Fruit fly (Drosophila melanogaster): ENCODE measurements around the gene Dd.
A peak's percentile ranks its signal among the peaks of the same experiment; 100 is the strongest.

Dd gene

dm6 chrX:21339476-21339931 lies 15.7 kb upstream of the Dd start, which contains the start of the genes tty and fliI (continued):
- TF ChIP-seq dimm (GFP tag; IDR thresholded peaks at IDR 0.05): peak; percentile 54
- TF ChIP-seq CG15073 (GFP tag; optimal IDR thresholded peaks at IDR 0.05): peak; percentile 93
- peak; percentile 81 for TF ChIP-seq CG30403 (GFP tag; optimal IDR thresholded peaks at IDR 0.05)
- TF ChIP-seq ind (GFP tag; optimal IDR thresholded peaks at IDR 0.05): peak; percentile 85
- peak; percentile 50 for TF ChIP-seq kay (GFP tag; optimal IDR thresholded peaks at IDR 0.05)
- peak; percentile 95 for TF ChIP-seq slbo (GFP tag; IDR thresholded peaks at IDR 0.05)
- TF ChIP-seq Sin3A (optimal IDR thresholded peaks at IDR 0.05): peak; percentile 73
- TF ChIP-seq lmd (GFP tag; IDR thresholded peaks at IDR 0.05): peak; percentile 90
- peak; percentile 75 for TF ChIP-seq gsb (GFP tag; IDR thresholded peaks at IDR 0.05)
- TF ChIP-seq ash1 (GFP tag; optimal IDR thresholded peaks at IDR 0.05): no peak
- TF ChIP-seq CG4707 (GFP tag; optimal IDR thresholded peaks at IDR 0.05): no peak
- peak; percentile 79 for TF ChIP-seq CG15514 (GFP tag; optimal IDR thresholded peaks at IDR 0.05)
- TF ChIP-seq Gsc (GFP tag; IDR thresholded peaks at IDR 0.05): peak; percentile 80
- TF ChIP-seq Oli (tag; optimal IDR thresholded peaks at IDR 0.05): peak; percentile 69
- TF ChIP-seq Usf (GFP tag; optimal IDR thresholded peaks at IDR 0.05): peak; percentile 27
- peak; percentile 88 for TF ChIP-seq Lhr (GFP tag; optimal IDR thresholded peaks at IDR 0.05)
- TF ChIP-seq CG17359 (tag; optimal IDR thresholded peaks at IDR 0.05): peak; percentile 90
- peak; percentile 77 for TF ChIP-seq CG10959 (GFP tag; IDR thresholded peaks at IDR 0.05)
- TF ChIP-seq CG8089 (GFP tag; optimal IDR thresholded peaks at IDR 0.05): peak; percentile 68
- TF ChIP-seq mam (GFP tag; optimal IDR thresholded peaks at IDR 0.05): peak; percentile 92
- TF ChIP-seq fd96Cb (tag; optimal IDR thresholded peaks at IDR 0.05): peak; percentile 71
- peak; percentile 90 for TF ChIP-seq ase (GFP tag; IDR thresholded peaks at IDR 0.05)
- TF ChIP-seq Med (GFP tag): peak; percentile 98
- no peak for TF ChIP-seq Sry-β (GFP tag; optimal IDR thresholded peaks at IDR 0.05)
- TF ChIP-seq prd (optimal IDR thresholded peaks at IDR 0.05): no peak
- TF ChIP-seq prd (GFP tag; IDR thresholded peaks at IDR 0.05): peak; percentile 94
- peak; percentile 58 for TF ChIP-seq CG1529 (GFP tag; optimal IDR thresholded peaks at IDR 0.05)
- peak; percentile 54 for TF ChIP-seq Deaf1 (tag; optimal IDR thresholded peaks at IDR 0.05)
- TF ChIP-seq PHDP (tag; optimal IDR thresholded peaks at IDR 0.05): peak; percentile 71
- TF ChIP-seq CG9215 (GFP tag; IDR thresholded peaks at IDR 0.05): peak; percentile 88
- TF ChIP-seq ato (GFP tag; IDR thresholded peaks at IDR 0.05; ENCODE audit: partially characterized antibody): no peak
- peak; percentile 82 for TF ChIP-seq NfI (GFP tag; optimal IDR thresholded peaks at IDR 0.05)
- peak; percentile 90 for TF ChIP-seq CG10267 (tag; optimal IDR thresholded peaks at IDR 0.05)
- no peak for TF ChIP-seq CG10431 (GFP tag; optimal IDR thresholded peaks at IDR 0.05)
- TF ChIP-seq CG3281 (GFP tag; optimal IDR thresholded peaks at IDR 0.05): peak; percentile 74
- TF ChIP-seq CG17912 (GFP tag; optimal IDR thresholded peaks at IDR 0.05): peak; percentile 41
- TF ChIP-seq mirr (GFP tag; optimal IDR thresholded peaks at IDR 0.05): peak; percentile 25
- no peak for TF ChIP-seq lab (GFP tag; optimal IDR thresholded peaks at IDR 0.05)
- peak; percentile 88 for TF ChIP-seq Hmr (GFP tag; optimal IDR thresholded peaks at IDR 0.05)
- peak; percentile 27 for TF ChIP-seq CG30020 (tag; optimal IDR thresholded peaks at IDR 0.05)
- TF ChIP-seq CG8290 (GFP tag; optimal IDR thresholded peaks at IDR 0.05): peak; percentile 78
- TF ChIP-seq CG8290 (tag; optimal IDR thresholded peaks at IDR 0.05): peak; percentile 7 to 86
- TF ChIP-seq CG9932 (GFP tag; IDR thresholded peaks at IDR 0.05): peak; percentile 91
- peak; percentile 83 for TF ChIP-seq CG11085 (GFP tag; IDR thresholded peaks at IDR 0.05)
- TF ChIP-seq bab2 (GFP tag; optimal IDR thresholded peaks at IDR 0.05): peak; percentile 81
- TF ChIP-seq CG32772 (GFP tag; IDR thresholded peaks at IDR 0.05): peak; percentile 93
- TF ChIP-seq repo (GFP tag; optimal IDR thresholded peaks at IDR 0.05): peak; percentile 74
- TF ChIP-seq chm (GFP tag; IDR thresholded peaks at IDR 0.05): peak; percentile 91
- TF ChIP-seq ATbp (GFP tag; optimal IDR thresholded peaks at IDR 0.05): peak; percentile 73
- peak; percentile 74 for TF ChIP-seq NC2β (GFP tag; optimal IDR thresholded peaks at IDR 0.05)
- TF ChIP-seq zfh2 (GFP tag; optimal IDR thresholded peaks at IDR 0.05): peak; percentile 90
- peak; percentile 66 for TF ChIP-seq D19B (GFP tag; optimal IDR thresholded peaks at IDR 0.05)

Measured in whole organism, embryonic.